Worm (Caenorhabditis elegans): ENCODE results near the gene lgc-40.

lgc-40 gene

DNA sequence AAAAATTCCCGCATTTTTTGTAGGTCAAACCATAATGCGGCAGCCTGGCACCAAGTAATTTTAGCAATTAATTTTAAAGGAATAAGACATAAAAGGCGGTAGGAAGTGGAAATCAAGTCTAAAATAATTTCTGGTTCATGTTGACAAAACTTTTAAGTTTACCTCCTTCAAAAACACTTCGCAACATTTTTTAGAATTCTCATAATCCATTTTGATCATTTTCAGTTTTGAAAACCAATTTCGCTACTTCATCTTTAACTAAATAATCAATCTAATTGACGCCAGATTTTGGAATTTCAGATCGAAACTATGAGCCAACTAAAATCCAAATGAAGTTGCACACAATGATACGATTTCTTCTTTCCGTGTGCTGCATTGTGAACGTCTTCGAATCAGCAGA is at the start of gene lgc-40:
Gene lgc-40 (plus strand): TSS at position 301 of the 400 bp plus-strand sequence.
- TF ChIP-seq unc-62 (GFP tag; optimal IDR thresholded peaks at IDR 0.05), result no peak

DNA sequence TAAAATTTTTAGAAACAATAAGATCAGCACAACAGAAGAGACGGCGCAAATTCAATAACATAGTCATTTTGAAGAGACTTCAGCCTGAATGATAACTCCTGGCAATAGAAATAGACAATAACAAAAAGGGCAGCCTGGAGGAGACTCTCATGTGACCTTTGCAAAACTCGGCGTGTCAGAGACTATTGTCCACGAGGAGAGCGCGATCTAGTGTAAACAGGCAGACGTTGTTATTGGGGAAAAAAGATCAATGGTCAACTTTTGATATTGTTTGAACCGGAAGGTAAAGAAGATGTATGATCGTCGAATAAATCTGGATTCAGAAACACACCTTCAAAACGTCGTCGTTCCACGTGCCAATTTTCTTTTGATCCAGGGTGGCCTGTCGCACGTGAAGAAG is 43.7 kb upstream of the lgc-40 start:
- TF ChIP-seq unc-62 (GFP tag; optimal IDR thresholded peaks at IDR 0.05), result no peak

DNA sequence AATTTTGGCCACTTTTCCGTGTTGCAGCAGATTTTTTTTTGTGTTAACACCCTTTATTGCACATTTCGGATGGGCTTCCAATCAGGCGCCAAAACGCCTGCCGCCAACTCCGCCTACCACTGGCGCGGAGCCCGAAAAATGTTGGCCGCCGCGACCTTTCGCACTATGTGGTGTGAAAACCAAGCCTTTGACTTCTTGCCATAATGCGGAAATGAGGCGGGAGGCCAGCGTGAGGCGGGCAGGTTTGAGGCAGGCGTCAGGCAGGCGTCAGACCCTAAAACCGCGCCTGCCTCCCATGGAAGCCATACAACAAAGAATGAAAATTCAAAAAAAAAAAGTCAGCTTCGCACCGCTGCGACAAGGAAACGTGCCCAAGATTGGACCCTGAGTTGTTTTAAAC is 43.0 kb upstream of the lgc-40 start:
- TF ChIP-seq unc-62 (GFP tag; optimal IDR thresholded peaks at IDR 0.05), result no peak

DNA sequence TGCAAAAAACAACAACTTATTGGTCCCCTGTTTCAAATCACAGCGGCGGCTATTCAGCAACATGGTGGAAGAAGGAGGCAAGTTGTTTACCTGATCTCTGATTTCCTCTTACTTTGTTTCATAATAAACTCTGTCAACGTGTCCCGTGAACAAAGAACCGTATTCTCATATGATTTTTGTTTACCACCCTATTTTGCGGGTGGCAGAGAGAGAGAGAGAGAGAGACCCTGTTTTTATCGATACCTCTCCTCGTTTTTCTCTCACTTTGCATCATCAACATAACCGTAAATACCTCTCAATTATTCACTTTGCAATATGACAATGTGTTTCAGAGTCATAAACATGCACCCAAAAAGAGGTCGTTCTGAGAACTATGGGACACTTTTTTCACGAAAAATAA is 42.4 kb upstream of the lgc-40 start:
- no peak for TF ChIP-seq unc-62 (GFP tag; optimal IDR thresholded peaks at IDR 0.05)

DNA sequence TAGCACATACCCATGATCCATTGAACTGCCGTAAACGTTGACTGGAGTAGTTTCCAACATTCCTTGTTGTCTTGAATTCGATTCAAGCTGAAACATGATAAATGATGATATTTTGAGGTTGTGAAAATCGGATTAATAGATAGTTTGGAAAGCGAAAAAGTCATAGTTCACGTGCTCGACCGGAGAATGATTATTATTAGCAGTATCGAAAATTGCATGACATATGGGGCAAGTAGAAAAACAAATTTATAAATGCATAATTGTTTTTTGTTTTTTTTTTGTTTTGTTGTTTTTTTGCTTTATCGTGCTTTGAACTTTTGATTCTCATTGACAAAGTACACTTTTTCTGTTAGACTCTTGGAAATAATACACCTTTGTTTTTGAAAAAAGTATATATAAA is 40.7 kb upstream of the lgc-40 start, which contains the start of gene aakg-4:
Gene aakg-4 (minus strand): TSS at position 101 of the 400 bp plus-strand sequence.
- no peak for TF ChIP-seq unc-62 (GFP tag; optimal IDR thresholded peaks at IDR 0.05)

DNA sequence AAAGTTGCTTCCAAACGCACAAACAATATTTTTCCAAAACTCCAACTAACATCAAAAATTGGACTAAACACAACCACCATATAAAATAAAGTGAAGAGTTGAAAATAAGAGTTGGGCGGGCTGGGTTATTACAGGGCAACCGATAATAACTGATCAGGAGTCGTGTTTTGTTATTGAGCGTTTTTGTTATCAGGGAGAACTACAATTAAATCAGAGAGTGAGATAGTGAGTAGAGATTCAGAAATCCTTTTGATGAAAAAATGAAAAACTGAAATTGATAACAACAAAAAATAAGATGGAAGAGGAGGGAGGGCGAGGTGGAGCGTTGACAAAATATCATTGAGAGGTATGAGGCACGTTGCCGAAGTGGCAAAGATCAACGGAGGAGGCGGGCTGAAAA is 39.4 kb upstream of the lgc-40 start:
- no peak for TF ChIP-seq unc-62 (GFP tag; optimal IDR thresholded peaks at IDR 0.05)

DNA sequence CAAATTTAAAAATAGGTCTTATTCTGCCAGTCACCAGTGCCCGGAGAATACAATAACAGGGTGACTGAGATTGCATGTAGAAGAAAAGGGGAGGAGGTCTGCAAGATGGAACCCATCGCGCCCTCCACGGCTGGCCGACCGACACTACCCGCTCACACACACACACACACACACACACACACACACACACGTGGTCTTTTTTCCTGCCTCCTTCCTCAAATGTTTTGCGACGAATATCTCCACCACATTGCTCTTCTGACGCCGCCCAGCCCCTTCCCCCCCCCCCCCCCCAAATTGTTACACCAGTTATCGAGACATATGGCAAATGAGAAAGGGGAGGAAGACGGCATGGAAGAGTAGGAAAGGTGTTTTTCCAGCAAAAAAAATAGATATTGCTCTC is 38.1 kb upstream of the lgc-40 start:
- no peak for TF ChIP-seq unc-62 (GFP tag; optimal IDR thresholded peaks at IDR 0.05)

DNA sequence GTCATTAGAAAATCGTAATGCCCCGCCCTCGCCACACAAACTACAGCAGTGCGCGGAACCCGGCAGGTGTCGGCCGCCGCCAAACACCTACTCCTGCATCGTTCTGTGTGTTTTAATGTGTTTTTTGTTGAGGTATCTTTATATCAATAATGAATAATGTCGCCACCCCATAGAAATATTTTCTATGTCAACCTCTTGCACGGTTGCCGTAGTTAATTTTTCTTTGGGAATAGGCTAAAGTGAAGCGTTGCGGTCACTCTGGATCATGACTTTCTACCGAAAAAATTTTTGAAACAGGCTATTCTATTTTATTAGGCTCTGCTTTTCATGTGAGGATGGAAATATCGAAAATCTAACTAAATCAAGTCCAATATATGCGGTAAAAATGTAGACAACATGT is 31.0 kb upstream of the lgc-40 start:
- TF ChIP-seq unc-62 (GFP tag; optimal IDR thresholded peaks at IDR 0.05), result no peak

DNA sequence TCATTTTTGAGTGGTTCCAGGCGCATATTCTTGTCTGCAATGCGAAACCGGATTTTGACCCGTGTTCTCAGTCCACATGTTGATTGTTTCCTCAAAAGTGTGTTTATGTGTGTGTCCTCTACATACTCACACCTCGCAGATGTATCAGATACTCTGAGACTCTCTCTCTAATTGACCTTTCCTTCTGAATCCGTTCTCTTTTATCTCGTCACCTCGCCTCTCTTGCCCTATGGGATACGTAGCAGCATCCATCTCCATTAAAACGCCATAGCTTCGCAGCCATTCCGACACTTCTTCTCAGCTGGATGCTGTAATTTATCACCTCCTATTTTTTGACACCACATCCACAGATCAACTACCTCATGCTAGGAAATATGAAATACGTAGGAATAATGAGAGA is 29.4 kb upstream of the lgc-40 start:
- no peak for TF ChIP-seq unc-62 (GFP tag; optimal IDR thresholded peaks at IDR 0.05)

DNA sequence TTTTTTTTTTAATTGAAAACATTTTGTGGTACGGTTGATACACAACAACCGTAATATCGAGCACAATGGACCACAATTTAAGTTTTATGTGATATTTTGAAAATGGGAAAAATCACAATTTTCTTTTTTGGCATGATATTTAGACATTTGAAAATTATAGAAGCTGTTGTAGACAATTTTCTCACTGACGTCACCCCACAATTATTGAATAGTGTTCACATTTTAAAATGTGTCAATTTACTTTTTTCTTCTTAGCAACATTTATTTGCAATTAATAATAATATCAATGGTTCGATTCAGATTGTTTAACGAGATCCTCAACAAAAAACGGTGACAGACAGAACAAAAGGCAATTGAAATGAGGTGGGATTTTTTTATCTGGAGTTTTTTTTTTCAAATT is 24.5 kb upstream of the lgc-40 start, which contains the start of gene T01B6.1:
Gene T01B6.1 (plus strand): TSS at position 301 of the 400 bp plus-strand sequence.
- TF ChIP-seq unc-62 (GFP tag; optimal IDR thresholded peaks at IDR 0.05), result no peak

DNA sequence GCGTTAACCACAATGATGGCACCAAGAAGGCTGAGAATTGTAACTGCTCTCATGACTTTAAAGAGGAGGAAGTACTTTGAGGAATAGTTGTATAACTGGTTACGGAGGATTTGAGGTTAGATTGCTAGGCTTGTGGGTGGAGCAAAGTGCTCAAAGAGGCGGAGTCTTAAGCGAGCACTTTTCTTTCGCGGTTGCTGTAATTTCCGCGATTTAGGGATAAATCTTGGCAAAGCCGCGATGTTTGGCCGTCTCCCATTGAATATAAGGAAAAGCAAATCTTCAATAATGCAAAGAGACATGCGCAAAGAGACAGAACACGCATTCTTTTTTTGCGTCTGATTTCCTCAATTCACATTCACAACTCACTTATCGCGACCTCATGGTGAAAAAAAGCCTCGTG is 21.7 kb upstream of the lgc-40 start, which contains the start of gene nlp-45:
Gene nlp-45 (minus strand): TSS at position 101 of the 400 bp plus-strand sequence.
- no peak for TF ChIP-seq unc-62 (GFP tag; optimal IDR thresholded peaks at IDR 0.05)

DNA sequence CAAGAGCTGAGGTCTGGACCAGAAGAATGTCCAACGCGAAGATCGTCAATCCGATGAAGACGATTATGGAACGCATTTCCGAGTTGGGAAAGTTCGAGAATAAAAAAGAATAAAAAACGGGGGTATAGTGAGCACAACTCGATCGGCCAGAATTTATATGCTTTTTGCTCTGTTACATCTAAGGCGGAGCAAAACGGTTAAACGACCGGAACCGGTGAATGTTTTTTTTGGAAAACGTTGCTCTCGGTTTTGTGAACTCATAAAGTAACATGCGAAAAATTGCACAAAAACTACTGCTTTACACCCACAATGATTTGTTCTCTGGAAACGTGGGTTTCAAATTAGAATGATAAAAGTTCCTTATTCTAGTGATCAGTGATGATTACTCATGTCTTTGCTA is 17.9 kb upstream of the lgc-40 start, which contains the start of gene nlp-22:
Gene nlp-22 (minus strand): TSS at position 101 of the 400 bp plus-strand sequence.
- no peak for TF ChIP-seq unc-62 (GFP tag; optimal IDR thresholded peaks at IDR 0.05)

DNA sequence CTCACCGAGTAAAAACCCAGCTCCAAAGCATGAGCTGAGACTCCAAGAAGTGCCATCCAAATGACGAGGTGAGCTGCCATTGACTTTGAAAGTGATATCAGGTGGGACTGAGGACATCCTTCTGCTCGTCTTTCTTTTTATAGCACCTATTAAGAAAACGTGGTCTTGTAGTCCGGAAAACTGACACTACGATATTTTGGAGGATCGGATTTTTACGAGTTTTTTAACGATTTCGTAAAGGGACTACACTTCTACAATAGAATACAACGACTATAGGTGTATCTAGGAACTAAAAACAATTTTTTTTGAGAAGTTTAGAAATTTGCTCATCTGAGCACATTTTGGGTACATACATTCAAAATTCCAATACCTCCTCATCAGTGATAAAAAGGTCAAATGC is 17.0 kb upstream of the lgc-40 start, which contains the start of gene nlp-23:
Gene nlp-23 (minus strand): TSS at position 101 of the 400 bp plus-strand sequence.
- no peak for TF ChIP-seq unc-62 (GFP tag; optimal IDR thresholded peaks at IDR 0.05)

DNA sequence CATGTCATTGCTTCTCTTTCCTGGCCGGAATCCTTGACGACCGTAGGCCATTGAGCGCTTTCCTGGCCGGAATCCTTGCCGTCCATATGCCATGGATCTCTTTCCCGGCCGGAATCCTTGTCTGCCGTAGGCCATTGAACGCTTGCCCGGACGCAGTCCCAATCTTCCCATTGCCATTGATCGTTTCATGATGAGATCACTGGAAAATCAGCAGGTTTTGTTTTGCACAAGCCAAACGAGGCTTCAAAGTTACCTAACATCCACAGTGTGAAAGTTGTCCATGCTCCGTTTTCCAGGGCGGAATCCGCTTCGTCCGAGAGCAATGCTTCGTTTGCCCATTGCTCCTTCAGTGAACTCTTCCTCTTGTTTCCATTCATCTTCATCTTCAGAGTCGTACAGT is 15.8 kb upstream of the lgc-40 start:
- TF ChIP-seq unc-62 (GFP tag; optimal IDR thresholded peaks at IDR 0.05), result no peak

DNA sequence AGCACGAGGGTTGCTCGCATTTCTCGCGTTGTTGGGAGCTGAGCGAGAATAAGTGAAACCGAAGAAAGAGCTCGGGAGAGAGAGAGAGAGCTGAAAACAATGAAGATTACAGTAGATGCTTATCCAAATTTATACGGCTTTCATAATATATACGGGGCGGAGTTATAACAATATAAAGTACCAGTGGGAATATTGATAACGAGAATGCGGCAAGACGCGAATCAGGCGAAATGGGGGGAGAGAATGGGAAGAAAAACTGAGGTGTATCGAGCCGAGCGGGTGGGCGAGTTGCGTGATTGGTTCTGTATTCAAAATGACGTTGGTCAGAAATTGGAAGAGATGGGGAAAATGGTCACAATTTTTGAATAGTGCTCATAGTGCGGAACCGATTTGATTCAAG is 15.2 kb upstream of the lgc-40 start, which contains the start of gene nlp-2:
Gene nlp-2 (minus strand): TSS at position 101 of the 400 bp plus-strand sequence.
- TF ChIP-seq unc-62 (GFP tag; optimal IDR thresholded peaks at IDR 0.05), result no peak

DNA sequence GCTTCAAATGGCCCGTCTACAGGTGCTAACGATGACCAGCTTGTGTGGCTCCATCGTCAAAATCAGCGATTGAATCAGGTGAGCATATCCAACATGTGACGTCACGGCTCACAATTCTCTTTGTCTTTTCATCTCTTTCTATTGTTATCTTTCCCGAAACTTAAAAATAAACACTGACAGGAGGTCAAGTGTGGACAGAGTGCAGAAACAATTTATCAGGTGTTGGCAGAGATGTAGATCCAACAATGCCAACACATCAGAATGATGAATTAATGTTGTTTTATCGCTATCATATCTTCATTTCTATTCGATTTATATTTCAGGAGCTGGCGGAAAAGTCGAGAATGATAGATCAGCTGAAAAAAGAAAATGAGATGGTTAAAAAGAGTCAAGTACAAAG is 11.9 kb upstream of the lgc-40 start:
- TF ChIP-seq unc-62 (GFP tag; optimal IDR thresholded peaks at IDR 0.05), result no peak

DNA sequence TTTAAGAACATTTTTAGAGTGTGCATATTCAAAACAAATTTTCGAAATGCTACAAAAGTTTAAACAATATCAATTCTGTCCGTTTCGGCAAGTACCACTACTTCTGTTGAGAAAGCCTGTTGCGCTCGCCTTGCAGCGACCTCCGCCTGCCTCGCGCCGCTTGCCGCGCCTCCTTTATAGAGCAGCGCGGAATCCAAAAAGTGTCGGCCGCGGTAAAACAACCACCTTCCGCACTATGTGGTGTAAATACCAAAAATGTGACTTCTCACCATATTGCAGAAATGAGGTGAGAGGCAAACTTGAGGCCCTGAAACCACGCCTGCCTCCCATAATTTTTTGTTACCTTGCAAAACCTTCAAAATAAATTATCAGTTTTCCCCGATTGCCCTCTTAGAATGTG is 7.0 kb upstream of the lgc-40 start:
- no peak for TF ChIP-seq unc-62 (GFP tag; optimal IDR thresholded peaks at IDR 0.05)

DNA sequence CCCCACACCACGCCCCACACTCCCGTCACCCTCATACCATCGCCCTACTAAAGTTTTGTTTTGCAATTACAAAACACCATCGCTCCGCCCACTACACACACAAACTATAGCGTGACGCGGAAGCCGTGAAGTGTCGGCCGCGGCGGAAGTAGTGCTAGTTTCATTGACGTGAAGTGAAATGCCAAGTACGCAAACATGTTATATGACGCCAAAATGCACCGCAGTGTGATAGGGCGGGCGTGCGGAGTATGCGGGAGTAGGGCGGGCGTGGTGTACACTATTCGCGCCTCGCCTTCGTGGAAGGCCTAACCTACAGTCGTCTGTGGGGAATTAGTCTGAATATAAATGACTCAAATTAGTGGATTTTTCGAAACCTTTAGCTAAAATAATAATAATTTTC is 3.0 kb downstream of the lgc-40 start:
- TF ChIP-seq unc-62 (GFP tag; optimal IDR thresholded peaks at IDR 0.05), result no peak

Data from whole organism, dauer.